Fruit fly (Drosophila melanogaster): ENCODE data around the gene CG31457.

The CG31457 gene

DNA sequence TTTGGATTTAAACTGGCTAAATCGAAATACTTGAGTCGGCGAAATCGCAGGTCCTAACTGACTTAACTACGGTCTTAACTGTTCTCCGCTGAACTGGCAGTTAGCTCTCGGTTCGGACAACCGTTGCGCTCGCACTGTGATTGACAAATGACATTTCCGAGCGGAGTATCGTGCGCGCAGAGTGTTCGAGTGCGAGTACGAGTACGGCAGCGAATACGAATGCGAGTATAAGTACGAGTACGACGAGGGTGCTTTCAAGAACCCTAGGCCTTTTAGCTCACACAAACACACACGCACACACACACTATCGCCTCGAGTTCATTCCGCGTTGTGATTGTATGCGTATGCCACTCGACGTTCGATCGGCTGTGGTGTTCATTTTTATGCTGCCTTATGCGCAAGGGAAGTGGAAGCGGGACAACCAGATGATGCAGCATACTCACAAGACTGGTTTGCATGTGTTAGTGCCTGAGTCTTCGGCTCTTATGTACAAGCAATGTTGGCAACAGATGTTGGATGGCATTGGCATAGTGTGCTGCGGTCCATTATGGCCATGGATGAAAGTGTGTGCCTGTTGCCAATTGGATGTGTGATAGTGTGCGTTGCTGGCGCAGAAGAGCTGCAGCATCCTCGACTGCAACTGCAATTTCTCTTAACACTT, 14.0 kb upstream of the CG31457 start, which contains the start of gene hh (continued):
- TF ChIP-seq lilli (GFP tag; optimal IDR thresholded peaks at IDR 0.05) (no peak), hbn (GFP tag; IDR thresholded peaks at IDR 0.05; ENCODE audit: partially characterized antibody) (no peak), ewg (GFP tag; optimal IDR thresholded peaks at IDR 0.05) (no peak), en (GFP tag; optimal IDR thresholded peaks at IDR 0.05) (no peak), nom (GFP tag; optimal IDR thresholded peaks at IDR 0.05) (no peak), CG17186 (GFP tag; optimal IDR thresholded peaks at IDR 0.05) (no peak), CG10979 (tag; optimal IDR thresholded peaks at IDR 0.05) (no peak), CG11723 (GFP tag; optimal IDR thresholded peaks at IDR 0.05) (no peak), CG10267 (tag; optimal IDR thresholded peaks at IDR 0.05) (no peak), Lim3 (GFP tag; IDR thresholded peaks at IDR 0.05) (no peak), pita (GFP tag; optimal IDR thresholded peaks at IDR 0.05) (no peak), CG8478 (optimal IDR thresholded peaks at IDR 0.05) (peak; percentile 99), corto (GFP tag; optimal IDR thresholded peaks at IDR 0.05) (no peak), bcd (GFP tag; optimal IDR thresholded peaks at IDR 0.05) (no peak), CG4282 (GFP tag; optimal IDR thresholded peaks at IDR 0.05) (no peak), Side (GFP tag; optimal IDR thresholded peaks at IDR 0.05) (no peak), gfzf (GFP tag; optimal IDR thresholded peaks at IDR 0.05) (no peak), Mrtf (GFP tag; IDR thresholded peaks at IDR 0.05) (no peak), CG1024 (GFP tag; IDR thresholded peaks at IDR 0.05) (no peak), hth (optimal IDR thresholded peaks at IDR 0.05) (no peak), scrt (GFP tag; optimal IDR thresholded peaks at IDR 0.05) (no peak), CG31365 (tag; optimal IDR thresholded peaks at IDR 0.05) (no peak), CG13775 (GFP tag; optimal IDR thresholded peaks at IDR 0.05) (no peak), CG7372 (GFP tag; IDR thresholded peaks at IDR 0.05) (no peak), CG17568 (GFP tag; optimal IDR thresholded peaks at IDR 0.05) (no peak), pros (GFP tag; optimal IDR thresholded peaks at IDR 0.05) (peak; percentile 76), CG10462 (GFP tag; optimal IDR thresholded peaks at IDR 0.05) (no peak), shn (GFP tag; optimal IDR thresholded peaks at IDR 0.05) (no peak), bowl (GFP tag; IDR thresholded peaks at IDR 0.05) (no peak), dmrt99B (tag; optimal IDR thresholded peaks at IDR 0.05) (no peak), odd (GFP tag; optimal IDR thresholded peaks at IDR 0.05) (no peak), Drgx (GFP tag; IDR thresholded peaks at IDR 0.05) (no peak), CG12236 (GFP tag; optimal IDR thresholded peaks at IDR 0.05) (peak; percentile 81), croc (GFP tag; conservative IDR thresholded peaks at IDR 0.05) (no peak), CG14710 (tag; optimal IDR thresholded peaks at IDR 0.05) (no peak), chn (GFP tag; optimal IDR thresholded peaks at IDR 0.05) (no peak), CG18619 (GFP tag; optimal IDR thresholded peaks at IDR 0.05) (no peak), zfh2 (GFP tag; optimal IDR thresholded peaks at IDR 0.05) (no peak), pb (GFP tag; optimal IDR thresholded peaks at IDR 0.05) (no peak), CG3726 (GFP tag; IDR thresholded peaks at IDR 0.05) (no peak), dpn (GFP tag; optimal IDR thresholded peaks at IDR 0.05) (no peak), org-1 (GFP tag; optimal IDR thresholded peaks at IDR 0.05) (no peak), CG9609 (GFP tag; optimal IDR thresholded peaks at IDR 0.05) (no peak), her (GFP tag; optimal IDR thresholded peaks at IDR 0.05) (no peak), rib (GFP tag; IDR thresholded peaks at IDR 0.05) (peak; percentile 51; the same call in 1 of the 2 replicates), Nf-YA (GFP tag; IDR thresholded peaks at IDR 0.05) (no peak)
